Worm (Caenorhabditis elegans): ENCODE results near the gene M106.7.

DNA sequence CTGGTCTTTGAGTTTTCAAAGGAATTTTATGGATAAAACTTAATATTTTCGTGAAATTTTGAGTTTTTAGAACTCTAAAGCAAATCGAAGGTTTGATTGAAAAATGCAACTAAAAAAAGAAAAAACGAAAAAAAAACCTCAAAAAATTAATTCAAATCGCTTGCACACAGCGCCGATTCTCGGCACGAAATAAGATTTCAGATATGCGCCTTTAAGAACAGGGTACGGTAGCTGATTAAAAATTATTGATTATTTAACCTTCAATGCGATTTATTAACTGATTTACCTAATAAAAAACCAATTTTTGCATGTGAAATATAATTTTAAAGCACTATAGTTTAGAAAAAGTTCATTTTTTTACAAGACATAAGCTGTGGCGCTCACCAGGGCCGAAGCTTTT is 4.1 kb downstream of the M106.7 start:
- TF ChIP-seq mdl-1 (tag; optimal IDR thresholded peaks at IDR 0.05) (no peak), elt-2 (tag; optimal IDR thresholded peaks at IDR 0.05) (no peak), ceh-82 (tag; optimal IDR thresholded peaks at IDR 0.05) (no peak), nhr-11 (tag; optimal IDR thresholded peaks at IDR 0.05) (no peak), ceh-90 (tag; optimal IDR thresholded peaks at IDR 0.05) (no peak), ceh-8 (GFP tag; optimal IDR thresholded peaks at IDR 0.05) (no peak), sox-4 (tag; optimal IDR thresholded peaks at IDR 0.05) (no peak), unc-130 (tag; optimal IDR thresholded peaks at IDR 0.05) (no peak), nhr-12 (tag; optimal IDR thresholded peaks at IDR 0.05) (no peak), sptf-1 (tag; optimal IDR thresholded peaks at IDR 0.05) (no peak)
